Worm (Caenorhabditis elegans) whole organism, L2 larva: ENCODE results near the gene dhhc-9.

Experiments used
- C34F6.9 ChIP-seq: fragments of 150-350 bp; optimal IDR thresholded peaks from 2 replicates; lab custom pipeline; 2014; ENCODE audit warnings: missing biosample characterization, missing genetic modification characterization
- F13H6.1 ChIP-seq: sonication (generic microtip); optimal IDR thresholded peaks from 2 replicates; lab custom pipeline; 2016; ENCODE audit warnings: missing genetic modification characterization, missing compliant biosample characterization
- R02D3.7 ChIP-seq: fragments of 150-350 bp; optimal IDR thresholded peaks from 2 replicates; lab custom pipeline; 2014; ENCODE audit warnings: missing biosample characterization, missing genetic modification characterization
- Y55F3AM.14 ChIP-seq: fragments of 200-800 bp; sonication (Bioruptor generic); optimal IDR thresholded peaks from 2 replicates; lab custom pipeline; 2018; ENCODE audit warnings: mild to moderate bottlenecking, missing genetic modification characterization, missing compliant biosample characterization
- ZK546.5 ChIP-seq: sonication (generic microtip); optimal IDR thresholded peaks from 2 replicates; lab custom pipeline; 2017; ENCODE audit warnings: missing biosample characterization, missing genetic modification characterization
- alr-1 ChIP-seq: fragments of 150-350 bp; optimal IDR thresholded peaks from 2 replicates; lab custom pipeline; 2014; ENCODE audit warnings: missing biosample characterization, missing genetic modification characterization
- aly-2 ChIP-seq: fragments of 150-350 bp; optimal IDR thresholded peaks from 2 replicates; lab custom pipeline; 2014; ENCODE audit warnings: missing biosample characterization, missing genetic modification characterization
- ama-1 ChIP-seq: fragments of 150-350 bp; optimal IDR thresholded peaks from 2 replicates; lab custom pipeline; 2018; ENCODE audit warnings: inconsistent platforms
- blmp-1 ChIP-seq: sonication (generic microtip); optimal IDR thresholded peaks from 2 replicates; lab custom pipeline; 2017; ENCODE audit warnings: missing genetic modification characterization, mild to moderate bottlenecking, missing compliant biosample characterization, antibody characterized with exemption, moderate library complexity; ENCODE audit not compliant: insufficient read depth
- ceh-16 ChIP-seq: fragments of 150-350 bp; optimal IDR thresholded peaks from 2 replicates; lab custom pipeline; 2014; ENCODE audit warnings: missing biosample characterization, missing genetic modification characterization
- ceh-82 ChIP-seq: fragments of 150-350 bp; optimal IDR thresholded peaks from 2 replicates; lab custom pipeline; 2014; ENCODE audit warnings: missing biosample characterization, missing genetic modification characterization
- crh-2 ChIP-seq: sonication (generic microtip); optimal IDR thresholded peaks from 2 replicates; lab custom pipeline; 2017; ENCODE audit warnings: missing biosample characterization, missing genetic modification characterization
- dmd-4 ChIP-seq: sonication (generic microtip); optimal IDR thresholded peaks from 2 replicates; lab custom pipeline; 2017; ENCODE audit warnings: missing biosample characterization, missing genetic modification characterization
- egl-27 ChIP-seq: sonication (generic microtip); optimal IDR thresholded peaks from 3 replicates; lab custom pipeline; 2017; ENCODE audit warnings: missing biosample characterization, missing genetic modification reagents, missing genetic modification characterization
- elt-1 ChIP-seq: fragments of 150-350 bp; optimal IDR thresholded peaks from 2 replicates; lab custom pipeline; 2014; ENCODE audit warnings: missing biosample characterization, missing genetic modification characterization
- elt-3 ChIP-seq: sonication (generic microtip); optimal IDR thresholded peaks from 2 replicates; lab custom pipeline; 2017; ENCODE audit warnings: missing biosample characterization, missing genetic modification characterization
- fos-1 ChIP-seq: fragments of 150-350 bp; optimal IDR thresholded peaks from 2 replicates; lab custom pipeline; 2014; ENCODE audit warnings: missing biosample characterization, missing genetic modification characterization
- gmeb-1 ChIP-seq: fragments of 150-350 bp; optimal IDR thresholded peaks from 2 replicates; lab custom pipeline; 2014; ENCODE audit warnings: missing biosample characterization, missing genetic modification characterization
- lin-13 ChIP-seq: fragments of 150-350 bp; optimal IDR thresholded peaks from 2 replicates; lab custom pipeline; 2014; ENCODE audit warnings: missing biosample characterization, missing genetic modification reagents, missing genetic modification characterization
- lin-39 ChIP-seq: fragments of 150-350 bp; optimal IDR thresholded peaks from 2 replicates; lab custom pipeline; 2014; ENCODE audit warnings: missing biosample characterization, missing genetic modification reagents, missing genetic modification characterization
- lsy-2 ChIP-seq, 2 experiments: fragments of 150-350 bp in 1 of 2; sonication (generic microtip) in 1 of 2; optimal IDR thresholded peaks; 2 replicates each; lab custom pipeline; 2014 to 2017; ENCODE audit warnings: missing biosample characterization in 2 of 2, missing genetic modification characterization in 2 of 2
- mab-5 ChIP-seq: fragments of 150-350 bp; optimal IDR thresholded peaks from 2 replicates; lab custom pipeline; 2014; ENCODE audit warnings: missing biosample characterization, missing genetic modification characterization
- mdl-1 ChIP-seq, 2 experiments: fragments of 150-350 bp in 1 of 2; sonication (generic microtip) in 1 of 2; optimal IDR thresholded peaks; 2 replicates each; lab custom pipeline; 2017; ENCODE audit warnings: missing biosample characterization in 2 of 2, missing genetic modification characterization in 2 of 2
- nhr-10 ChIP-seq: sonication (generic microtip); optimal IDR thresholded peaks from 2 replicates; lab custom pipeline; 2017; ENCODE audit warnings: missing biosample characterization, missing genetic modification characterization
- nhr-11 ChIP-seq: fragments of 150-350 bp; optimal IDR thresholded peaks from 2 replicates; lab custom pipeline; 2014; ENCODE audit warnings: missing biosample characterization, missing genetic modification characterization
- nhr-12 ChIP-seq: fragments of 150-350 bp; optimal IDR thresholded peaks from 2 replicates; lab custom pipeline; 2014; ENCODE audit warnings: missing biosample characterization, missing genetic modification characterization
- nhr-129 ChIP-seq: fragments of 150-350 bp; optimal IDR thresholded peaks from 2 replicates; lab custom pipeline; 2014; ENCODE audit warnings: missing biosample characterization, missing genetic modification characterization
- nhr-21 ChIP-seq: fragments of 150-350 bp; optimal IDR thresholded peaks from 2 replicates; lab custom pipeline; 2014; ENCODE audit warnings: missing biosample characterization, missing genetic modification characterization
- nhr-23 ChIP-seq: fragments of 150-350 bp; optimal IDR thresholded peaks from 2 replicates; lab custom pipeline; 2014; ENCODE audit warnings: missing biosample characterization, missing genetic modification reagents, missing genetic modification characterization
- nhr-25 ChIP-seq: fragments of 150-350 bp; sonication (generic microtip); optimal IDR thresholded peaks from 3 replicates; lab custom pipeline; 2014; ENCODE audit warnings: missing biosample characterization, missing genetic modification characterization
- nhr-6 ChIP-seq: fragments of 150-350 bp; optimal IDR thresholded peaks from 2 replicates; lab custom pipeline; 2014; ENCODE audit warnings: missing biosample characterization, missing genetic modification characterization
- nhr-77 ChIP-seq: fragments of 150-350 bp; optimal IDR thresholded peaks from 2 replicates; lab custom pipeline; 2014; ENCODE audit warnings: missing biosample characterization, missing genetic modification characterization
- peb-1 ChIP-seq: fragments of 150-350 bp; optimal IDR thresholded peaks from 2 replicates; lab custom pipeline; 2014; ENCODE audit warnings: missing biosample characterization, missing genetic modification characterization
- sem-4 ChIP-seq: fragments of 150-350 bp; optimal IDR thresholded peaks from 2 replicates; lab custom pipeline; 2014; ENCODE audit warnings: missing biosample characterization, missing genetic modification reagents, missing genetic modification characterization
- skn-1 ChIP-seq: sonication (generic microtip); optimal IDR thresholded peaks from 2 replicates; lab custom pipeline; 2017; ENCODE audit warnings: missing biosample characterization, missing genetic modification characterization
- sma-9 ChIP-seq, 2 experiments: fragments of 150-350 bp in 1 of 2; sonication (generic microtip) in 1 of 2; optimal IDR thresholded peaks; 2 replicates each; lab custom pipeline; 2014 to 2016; ENCODE audit warnings: missing genetic modification characterization in 2 of 2, mild to moderate bottlenecking in 1 of 2, missing biosample characterization in 1 of 2, missing compliant biosample characterization in 1 of 2, missing genetic modification reagents in 1 of 2, moderate library complexity in 1 of 2
- snpc-4 ChIP-seq: fragments of 150-350 bp; optimal IDR thresholded peaks from 2 replicates; lab custom pipeline; 2014; ENCODE audit warnings: missing biosample characterization, missing genetic modification characterization
- unc-39 ChIP-seq: fragments of 150-350 bp; optimal IDR thresholded peaks from 2 replicates; lab custom pipeline; 2014; ENCODE audit warnings: missing biosample characterization, missing genetic modification characterization
- unc-55 ChIP-seq: fragments of 150-350 bp; sonication (generic microtip); optimal IDR thresholded peaks from 3 replicates; lab custom pipeline; 2014; ENCODE audit warnings: missing biosample characterization, missing genetic modification reagents, missing genetic modification characterization
- unc-62 ChIP-seq: fragments of 150-350 bp; optimal IDR thresholded peaks from 2 replicates; lab custom pipeline; 2014; ENCODE audit warnings: missing biosample characterization, missing genetic modification reagents, missing genetic modification characterization
- zag-1 ChIP-seq: fragments of 150-350 bp; optimal IDR thresholded peaks from 2 replicates; lab custom pipeline; 2014; ENCODE audit warnings: missing biosample characterization, missing genetic modification characterization
- ztf-1 ChIP-seq: fragments of 200-800 bp; sonication (Bioruptor generic); conservative IDR thresholded peaks from 2 replicates; pipeline ENCODE4 v1.3.6; 2022; ENCODE audit warnings: missing genetic modification characterization, missing compliant biosample characterization
- ztf-11 ChIP-seq: sonication (generic microtip); optimal IDR thresholded peaks from 2 replicates; lab custom pipeline; 2017; ENCODE audit warnings: missing biosample characterization, missing genetic modification characterization
- ztf-4 ChIP-seq: fragments of 150-350 bp; optimal IDR thresholded peaks from 2 replicates; lab custom pipeline; 2014; ENCODE audit warnings: missing biosample characterization, missing genetic modification characterization

dhhc-9 gene

ce11 chrX:2370655-2371054, 31.2 kb downstream of the dhhc-9 start:
- peak; percentile 77 for TF ChIP-seq fos-1
- no peak for TF ChIP-seq gmeb-1 (tag; lab: Kevin White, UChicago)
- TF ChIP-seq ama-1 (lab: Kevin White, UChicago): no peak
- no peak for TF ChIP-seq nhr-11
- no peak for TF ChIP-seq ceh-82 (tag; lab: Kevin White, UChicago)
- TF ChIP-seq nhr-6 (tag; lab: Kevin White, UChicago): no peak
- TF ChIP-seq unc-39 (tag; lab: Kevin White, UChicago): no peak
- TF ChIP-seq skn-1: no peak
- peak; percentile 61 for TF ChIP-seq crh-2 (tag; lab: Kevin White, UChicago)

ce11 chrX:2369073-2369472, 32.8 kb downstream of the dhhc-9 start:
- TF ChIP-seq ceh-16 (tag; lab: Kevin White, UChicago) (no peak), fos-1 (peak; percentile 28), nhr-23 (tag; lab: Kevin White, UChicago) (no peak), unc-55 (GFP tag; lab: Kevin White, UChicago) (no peak), mdl-1 (tag; optimal IDR thresholded peaks at IDR 0.05; lab: Kevin White, UChicago) (no peak)

- TF ChIP-seq egl-27 (tag; lab: Kevin White, UChicago): no peak
- TF ChIP-seq zag-1 (tag; lab: Kevin White, UChicago): no peak
- TF ChIP-seq F13H6.1 (tag; lab: Kevin White, UChicago): peak; percentile 43
- no peak for TF ChIP-seq peb-1
- TF ChIP-seq gmeb-1 (tag; lab: Kevin White, UChicago): no peak
- TF ChIP-seq alr-1 (tag; lab: Kevin White, UChicago): no peak
- no peak for TF ChIP-seq unc-62 (GFP tag; lab: Kevin White, UChicago)
- TF ChIP-seq crh-2 (tag; lab: Kevin White, UChicago): no peak
- no peak for TF ChIP-seq ceh-82 (tag; lab: Kevin White, UChicago)
- TF ChIP-seq nhr-25 (tag; lab: Kevin White, UChicago): peak; percentile 83
- no peak for TF ChIP-seq ztf-4 (tag; lab: Kevin White, UChicago)
- TF ChIP-seq lin-39: no peak
- no peak for TF ChIP-seq C34F6.9 (tag; lab: Kevin White, UChicago)
- TF ChIP-seq lsy-2 (tag; optimal IDR thresholded peaks at IDR 0.05; lab: Kevin White, UChicago): no peak
- TF ChIP-seq R02D3.7 (tag; lab: Kevin White, UChicago): no peak
- TF ChIP-seq skn-1: no peak
- peak; percentile 28 for TF ChIP-seq nhr-129 (tag; lab: Kevin White, UChicago)
- no peak for TF ChIP-seq ZK546.5 (tag; lab: Kevin White, UChicago)
- TF ChIP-seq elt-1 (tag; lab: Kevin White, UChicago): no peak
- no peak for TF ChIP-seq mab-5
- no peak for TF ChIP-seq lin-13 (GFP tag; lab: Kevin White, UChicago)
- peak; percentile 85 for TF ChIP-seq blmp-1 (tag; lab: Kevin White, UChicago)
- TF ChIP-seq unc-55 (GFP tag; lab: Kevin White, UChicago): no peak
- no peak for TF ChIP-seq ama-1 (lab: Kevin White, UChicago)
- TF ChIP-seq dmd-4 (tag; lab: Kevin White, UChicago): no peak
- no peak for TF ChIP-seq nhr-12 (tag; lab: Kevin White, UChicago)
- TF ChIP-seq nhr-10: no peak
- TF ChIP-seq Y55F3AM.14: no peak
- no peak for TF ChIP-seq elt-3 (tag; lab: Kevin White, UChicago)
- no peak for TF ChIP-seq sem-4 (tag; lab: Kevin White, UChicago)
- TF ChIP-seq nhr-77: no peak
- no peak for TF ChIP-seq nhr-6 (tag; lab: Kevin White, UChicago)
- no peak for TF ChIP-seq aly-2 (tag; lab: Kevin White, UChicago)
- no peak for TF ChIP-seq ztf-11
- TF ChIP-seq nhr-23 (tag; lab: Kevin White, UChicago): no peak
- peak; percentile 47 for TF ChIP-seq sma-9 (GFP tag; optimal IDR thresholded peaks at IDR 0.05; lab: Kevin White, UChicago)
- no peak for TF ChIP-seq sma-9 (tag; optimal IDR thresholded peaks at IDR 0.05; lab: Kevin White, UChicago)
- no peak for TF ChIP-seq ztf-1 (GFP tag; lab: Robert Waterston, UW)
- no peak for TF ChIP-seq fos-1
- no peak for TF ChIP-seq ceh-16 (tag; lab: Kevin White, UChicago)
- TF ChIP-seq mdl-1 (tag; optimal IDR thresholded peaks at IDR 0.05; lab: Kevin White, UChicago): no peak
- TF ChIP-seq nhr-21: no peak
- no peak for TF ChIP-seq snpc-4 (tag; lab: Kevin White, UChicago)
- no peak for TF ChIP-seq unc-39 (tag; lab: Kevin White, UChicago)
- TF ChIP-seq, all 48 proteins: peak for 5
Observed at ce11 chrX:2368042-2368814, 33.6 kb downstream of the dhhc-9 start.
